Worm (Caenorhabditis elegans) whole organism, mixed stage, embryonic: Measurements from ENCODE around the gene nlp-31.

Source experiments
- M03D4.4 ChIP-seq: sonication (generic microtip); optimal IDR thresholded peaks from 2 replicates; lab custom pipeline; 2017; ENCODE audit warnings: mild to moderate bottlenecking, missing genetic modification characterization, missing compliant biosample characterization
- bed-3 ChIP-seq: fragments of 200-800 bp; sonication (Bioruptor generic); optimal IDR thresholded peaks from 3 replicates; lab custom pipeline; 2018; ENCODE audit warnings: mild to moderate bottlenecking, missing genetic modification characterization, moderate library complexity, missing compliant biosample characterization
- blmp-1 ChIP-seq: fragments of 150-350 bp; optimal IDR thresholded peaks from 2 replicates; lab custom pipeline; 2014; ENCODE audit warnings: missing biosample characterization, missing genetic modification characterization
- ceh-43 ChIP-seq: fragments of 200-800 bp; sonication (Bioruptor generic); optimal IDR thresholded peaks from 2 replicates; lab custom pipeline; 2018; ENCODE audit warnings: mild to moderate bottlenecking, missing genetic modification characterization, moderate library complexity, missing compliant biosample characterization
- ceh-83 ChIP-seq: fragments of 200-800 bp; sonication (Bioruptor generic); optimal IDR thresholded peaks from 2 replicates; lab custom pipeline; 2018; ENCODE audit warnings: mild to moderate bottlenecking, missing genetic modification characterization, missing compliant biosample characterization
- ces-1 ChIP-seq: fragments of 150-350 bp; optimal IDR thresholded peaks from 2 replicates; lab custom pipeline; 2014; ENCODE audit warnings: missing biosample characterization, missing genetic modification reagents, missing genetic modification characterization
- cnd-1 ChIP-seq: fragments of 200-800 bp; sonication (Bioruptor generic); optimal IDR thresholded peaks from 2 replicates; lab custom pipeline; 2018; ENCODE audit warnings: mild to moderate bottlenecking, missing genetic modification characterization, missing compliant biosample characterization
- drap-1 ChIP-seq: fragments of 200-800 bp; sonication (Bioruptor generic); optimal IDR thresholded peaks from 3 replicates; lab custom pipeline; 2018; ENCODE audit warnings: mild to moderate bottlenecking, missing genetic modification characterization, missing compliant biosample characterization
- elt-1 ChIP-seq: sonication (generic microtip); optimal IDR thresholded peaks from 2 replicates; lab custom pipeline; 2017; ENCODE audit warnings: missing genetic modification characterization, mild to moderate bottlenecking, missing compliant biosample characterization, antibody characterized with exemption, moderate library complexity, borderline replicate concordance; ENCODE audit not compliant: insufficient read depth
- flh-1 ChIP-seq: fragments of 200-800 bp; sonication (Bioruptor generic); optimal IDR thresholded peaks from 2 replicates; lab custom pipeline; 2018; ENCODE audit warnings: mild to moderate bottlenecking, missing genetic modification characterization, moderate library complexity, missing compliant biosample characterization
- ham-2 ChIP-seq: fragments of 200-800 bp; sonication (Bioruptor generic); optimal IDR thresholded peaks from 2 replicates; lab custom pipeline; 2018; ENCODE audit warnings: mild to moderate bottlenecking, missing genetic modification characterization, missing compliant biosample characterization
- lin-32 ChIP-seq: fragments of 200-800 bp; sonication (Bioruptor generic); optimal IDR thresholded peaks from 2 replicates; lab custom pipeline; 2018; ENCODE audit warnings: mild to moderate bottlenecking, missing genetic modification characterization, missing compliant biosample characterization
- lsy-2 ChIP-seq: fragments of 150-350 bp; optimal IDR thresholded peaks from 2 replicates; lab custom pipeline; 2014; ENCODE audit warnings: missing biosample characterization, missing genetic modification characterization
- mab-5 ChIP-seq: fragments of 150-350 bp; optimal IDR thresholded peaks from 2 replicates; lab custom pipeline; 2014; ENCODE audit warnings: missing biosample characterization, missing genetic modification characterization
- mep-1 ChIP-seq: fragments of 150-350 bp; optimal IDR thresholded peaks from 2 replicates; lab custom pipeline; 2017; ENCODE audit warnings: missing biosample characterization, missing genetic modification reagents, missing genetic modification characterization, inconsistent platforms
- mls-2 ChIP-seq: sonication (generic microtip); optimal IDR thresholded peaks from 2 replicates; lab custom pipeline; 2016; ENCODE audit warnings: mild to moderate bottlenecking, missing genetic modification characterization, moderate library complexity, missing compliant biosample characterization
- nhr-12 ChIP-seq: fragments of 150-350 bp; optimal IDR thresholded peaks from 2 replicates; lab custom pipeline; 2014; ENCODE audit warnings: missing biosample characterization, missing genetic modification characterization
- nhr-2 ChIP-seq: fragments of 150-350 bp; optimal IDR thresholded peaks from 2 replicates; lab custom pipeline; 2014; ENCODE audit warnings: missing biosample characterization, missing genetic modification characterization
- nhr-237 ChIP-seq: fragments of 150-350 bp; optimal IDR thresholded peaks from 2 replicates; lab custom pipeline; 2014; ENCODE audit warnings: missing biosample characterization, missing genetic modification characterization
- nhr-28 ChIP-seq: fragments of 150-350 bp; optimal IDR thresholded peaks from 2 replicates; lab custom pipeline; 2014; ENCODE audit warnings: missing biosample characterization, missing genetic modification characterization
- nhr-76 ChIP-seq: sonication (generic microtip); optimal IDR thresholded peaks from 2 replicates; lab custom pipeline; 2017; ENCODE audit warnings: missing biosample characterization, missing genetic modification characterization
- pha-4 ChIP-seq: fragments of 150-350 bp; optimal IDR thresholded peaks from 2 replicates; lab custom pipeline; 2018; ENCODE audit warnings: missing biosample characterization, missing genetic modification reagents, missing genetic modification characterization
- sem-2 ChIP-seq: fragments of 200-800 bp; sonication (Bioruptor generic); optimal IDR thresholded peaks from 2 replicates; lab custom pipeline; 2018; ENCODE audit warnings: mild to moderate bottlenecking, missing genetic modification characterization, missing compliant biosample characterization
- snpc-4 ChIP-seq: fragments of 150-350 bp; optimal IDR thresholded peaks from 2 replicates; lab custom pipeline; 2014; ENCODE audit warnings: missing biosample characterization, missing genetic modification characterization
- sptf-1 ChIP-seq: sonication (generic microtip); optimal IDR thresholded peaks from 2 replicates; lab custom pipeline; 2017; ENCODE audit warnings: mild to moderate bottlenecking, missing genetic modification characterization, moderate library complexity, missing compliant biosample characterization
- unc-120 ChIP-seq: sonication (generic microtip); optimal IDR thresholded peaks from 2 replicates; lab custom pipeline; 2017; ENCODE audit warnings: missing genetic modification characterization, missing compliant biosample characterization; ENCODE audit not compliant: poor library complexity, severe bottlenecking
- unc-62 ChIP-seq: fragments of 150-350 bp; optimal IDR thresholded peaks from 2 replicates; lab custom pipeline; 2014; ENCODE audit warnings: missing biosample characterization, missing genetic modification reagents, missing genetic modification characterization
- zip-8 ChIP-seq: fragments of 150-350 bp; optimal IDR thresholded peaks from 2 replicates; lab custom pipeline; 2014; ENCODE audit warnings: missing biosample characterization, missing genetic modification characterization
- ztf-11 ChIP-seq: fragments of 150-350 bp; optimal IDR thresholded peaks from 2 replicates; lab custom pipeline; 2014; ENCODE audit warnings: missing biosample characterization, missing genetic modification characterization

The nlp-31 gene

DNA sequence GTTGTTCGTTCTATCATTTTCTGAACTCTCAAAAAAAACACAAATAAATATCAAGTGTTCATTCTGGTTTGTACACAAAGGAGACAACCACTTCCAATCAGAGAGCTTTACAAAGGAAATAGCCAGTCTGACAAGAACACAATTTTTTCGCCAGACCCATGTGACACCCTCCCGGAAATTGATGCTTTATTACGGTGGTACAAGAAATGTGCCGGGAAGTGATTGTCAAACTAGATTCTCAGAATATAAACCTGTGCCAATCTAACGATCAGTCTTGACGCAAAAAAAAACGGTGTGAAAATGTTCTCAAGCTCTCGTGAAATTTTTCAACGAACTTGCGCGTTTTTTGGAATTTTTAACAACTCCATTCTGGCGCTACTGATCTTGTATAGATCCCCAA is 26.1 kb upstream of the nlp-31 start, which contains the start of gene str-247:
str-247 (plus strand) TSS at position 301 of the 400 bp plus-strand sequence.
- no peak for TF ChIP-seq ham-2
- TF ChIP-seq nhr-237, result no peak
- no peak for TF ChIP-seq lin-32 (GFP tag; lab: Kevin White, UChicago)
- TF ChIP-seq bed-3 (GFP tag; lab: Kevin White, UChicago), result no peak
- no peak for TF ChIP-seq cnd-1 (tag; lab: Kevin White, UChicago)
- no peak for TF ChIP-seq M03D4.4 (tag; lab: Kevin White, UChicago)
- no peak for TF ChIP-seq unc-120
- TF ChIP-seq sptf-1, result no peak
- TF ChIP-seq ceh-83 (GFP tag; lab: Kevin White, UChicago), result no peak
- no peak for TF ChIP-seq mls-2 (tag; lab: Kevin White, UChicago)
- TF ChIP-seq ceh-43 (GFP tag; lab: Kevin White, UChicago), result no peak
- no peak for TF ChIP-seq blmp-1 (tag; lab: Kevin White, UChicago)
- no peak for TF ChIP-seq ces-1 (GFP tag; lab: Kevin White, UChicago)
- TF ChIP-seq zip-8 (tag; lab: Kevin White, UChicago), result no peak
- TF ChIP-seq, all 35 proteins: peak for 0

- no peak for TF ChIP-seq unc-62
- no peak for TF ChIP-seq mab-5 (tag; lab: Kevin White, UChicago)
- TF ChIP-seq pha-4 (tag; lab: Kevin White, UChicago), result no peak
Measured at ce11 chrV:3957608-3958007, 22.2 kb upstream of the nlp-31 start, which contains the start of gene cyp-34A5. Gene cyp-34A5, minus strand, starts transcription at chrV:3957708.

ce11 chrV:3961235-3961634 is 18.6 kb upstream of the nlp-31 start, which contains the start of gene cyp-34A6:
Gene cyp-34A6, minus strand, starts transcription at chrV:3961335.
- TF ChIP-seq nhr-2 (tag; lab: Kevin White, UChicago) (no peak), unc-120 (no peak), blmp-1 (tag; lab: Kevin White, UChicago) (no peak), snpc-4 (tag; lab: Kevin White, UChicago) (no peak), zip-8 (tag; lab: Kevin White, UChicago) (no peak), flh-1 (no peak), M03D4.4 (tag; lab: Kevin White, UChicago) (no peak), mep-1 (tag; lab: Kevin White, UChicago) (no peak), sptf-1 (no peak)
- TF ChIP-seq, all 35 proteins: peak for 0

DNA sequence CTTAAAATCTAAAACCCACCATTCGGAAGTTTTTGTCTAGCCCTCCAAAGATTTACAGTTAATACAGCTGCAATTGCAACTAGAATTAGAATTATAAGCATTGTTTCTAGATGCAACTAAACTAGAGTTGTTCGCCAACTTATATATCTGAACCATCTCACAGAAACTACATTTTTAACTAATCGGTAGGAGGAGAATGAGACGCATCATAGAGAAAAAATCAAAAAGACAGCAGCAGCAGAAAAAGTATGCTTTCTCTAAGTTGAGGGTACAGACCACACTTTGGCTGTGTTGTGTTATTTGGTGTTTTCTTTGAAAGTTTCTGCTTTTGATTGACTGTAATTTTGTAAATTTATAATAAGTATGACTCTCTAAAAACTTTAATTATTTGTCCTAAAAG is 16.1 kb upstream of the nlp-31 start, which contains the start of gene cyp-34A7:
cyp-34A7 (minus strand) TSS at position 101 of the 400 bp plus-strand sequence.
- TF ChIP-seq nhr-237 (no peak), mls-2 (tag; lab: Kevin White, UChicago) (no peak), unc-120 (no peak), flh-1 (no peak), ceh-43 (GFP tag; lab: Kevin White, UChicago) (no peak), nhr-2 (tag; lab: Kevin White, UChicago) (no peak)
- TF ChIP-seq, all 35 proteins: peak for 0

- no peak for TF ChIP-seq flh-1
- no peak for TF ChIP-seq sem-2
- TF ChIP-seq nhr-76 (tag; lab: Kevin White, UChicago), result no peak
- no peak for TF ChIP-seq unc-120
- TF ChIP-seq mls-2 (tag; lab: Kevin White, UChicago), result no peak
- TF ChIP-seq snpc-4 (tag; lab: Kevin White, UChicago), result no peak
- TF ChIP-seq lsy-2 (tag; lab: Kevin White, UChicago), result no peak
- TF ChIP-seq mep-1 (tag; lab: Kevin White, UChicago), result no peak
- no peak for TF ChIP-seq ham-2
- no peak for TF ChIP-seq ces-1 (GFP tag; lab: Kevin White, UChicago)
- no peak for TF ChIP-seq ztf-11
- TF ChIP-seq nhr-28, result no peak
- no peak for TF ChIP-seq cnd-1 (tag; lab: Kevin White, UChicago)
- no peak for TF ChIP-seq elt-1 (tag; lab: Kevin White, UChicago)
- no peak for TF ChIP-seq nhr-237
- no peak for TF ChIP-seq drap-1 (GFP tag; lab: Kevin White, UChicago)
- TF ChIP-seq ceh-83 (GFP tag; lab: Kevin White, UChicago), result no peak
- TF ChIP-seq sptf-1, result no peak
- TF ChIP-seq unc-62, result no peak
- TF ChIP-seq blmp-1 (tag; lab: Kevin White, UChicago), result no peak
Measured at ce11 chrV:3967762-3968161, 12.1 kb upstream of the nlp-31 start, which contains the start of gene cyp-34A8. Gene cyp-34A8, minus strand, starts transcription at chrV:3967823.

- TF ChIP-seq sem-2 (no peak), unc-62 (no peak), mab-5 (tag; lab: Kevin White, UChicago) (no peak), ztf-11 (no peak), nhr-12 (tag; lab: Kevin White, UChicago) (no peak), lsy-2 (tag; lab: Kevin White, UChicago) (no peak)
Measured at ce11 chrV:3968929-3969328, 10.9 kb upstream of the nlp-31 start.
